Worm (Caenorhabditis elegans) whole organism, L2 larva: ENCODE measurements around the gene F54H12.10.

ENCODE experiments used
- F13H6.1 ChIP-seq: sonication (generic microtip); optimal IDR thresholded peaks from 2 replicates; lab custom pipeline; 2016; ENCODE audit warnings: missing genetic modification characterization, missing compliant biosample characterization
- Y55F3AM.14 ChIP-seq: fragments of 200-800 bp; sonication (Bioruptor generic); optimal IDR thresholded peaks from 2 replicates; lab custom pipeline; 2018; ENCODE audit warnings: mild to moderate bottlenecking, missing genetic modification characterization, missing compliant biosample characterization
- ZK546.5 ChIP-seq: sonication (generic microtip); optimal IDR thresholded peaks from 2 replicates; lab custom pipeline; 2017; ENCODE audit warnings: missing biosample characterization, missing genetic modification characterization
- alr-1 ChIP-seq: fragments of 150-350 bp; optimal IDR thresholded peaks from 2 replicates; lab custom pipeline; 2014; ENCODE audit warnings: missing biosample characterization, missing genetic modification characterization
- ama-1 ChIP-seq: fragments of 150-350 bp; optimal IDR thresholded peaks from 2 replicates; lab custom pipeline; 2018; ENCODE audit warnings: inconsistent platforms
- blmp-1 ChIP-seq: sonication (generic microtip); optimal IDR thresholded peaks from 2 replicates; lab custom pipeline; 2017; ENCODE audit warnings: missing genetic modification characterization, mild to moderate bottlenecking, missing compliant biosample characterization, antibody characterized with exemption, moderate library complexity; ENCODE audit not compliant: insufficient read depth
- ceh-16 ChIP-seq: fragments of 150-350 bp; optimal IDR thresholded peaks from 2 replicates; lab custom pipeline; 2014; ENCODE audit warnings: missing biosample characterization, missing genetic modification characterization
- ceh-82 ChIP-seq: fragments of 150-350 bp; optimal IDR thresholded peaks from 2 replicates; lab custom pipeline; 2014; ENCODE audit warnings: missing biosample characterization, missing genetic modification characterization
- crh-2 ChIP-seq: sonication (generic microtip); optimal IDR thresholded peaks from 2 replicates; lab custom pipeline; 2017; ENCODE audit warnings: missing biosample characterization, missing genetic modification characterization
- dmd-4 ChIP-seq: sonication (generic microtip); optimal IDR thresholded peaks from 2 replicates; lab custom pipeline; 2017; ENCODE audit warnings: missing biosample characterization, missing genetic modification characterization
- egl-27 ChIP-seq: sonication (generic microtip); optimal IDR thresholded peaks from 3 replicates; lab custom pipeline; 2017; ENCODE audit warnings: missing biosample characterization, missing genetic modification reagents, missing genetic modification characterization
- elt-1 ChIP-seq: fragments of 150-350 bp; optimal IDR thresholded peaks from 2 replicates; lab custom pipeline; 2014; ENCODE audit warnings: missing biosample characterization, missing genetic modification characterization
- elt-3 ChIP-seq: sonication (generic microtip); optimal IDR thresholded peaks from 2 replicates; lab custom pipeline; 2017; ENCODE audit warnings: missing biosample characterization, missing genetic modification characterization
- fos-1 ChIP-seq: fragments of 150-350 bp; optimal IDR thresholded peaks from 2 replicates; lab custom pipeline; 2014; ENCODE audit warnings: missing biosample characterization, missing genetic modification characterization
- lin-39 ChIP-seq: fragments of 150-350 bp; optimal IDR thresholded peaks from 2 replicates; lab custom pipeline; 2014; ENCODE audit warnings: missing biosample characterization, missing genetic modification reagents, missing genetic modification characterization
- lsy-2 ChIP-seq, 2 experiments: fragments of 150-350 bp in 1 of 2; sonication (generic microtip) in 1 of 2; optimal IDR thresholded peaks; 2 replicates each; lab custom pipeline; 2014 to 2017; ENCODE audit warnings: missing biosample characterization in 2 of 2, missing genetic modification characterization in 2 of 2
- mab-5 ChIP-seq: fragments of 150-350 bp; optimal IDR thresholded peaks from 2 replicates; lab custom pipeline; 2014; ENCODE audit warnings: missing biosample characterization, missing genetic modification characterization
- mdl-1 ChIP-seq, 2 experiments: fragments of 150-350 bp in 1 of 2; sonication (generic microtip) in 1 of 2; optimal IDR thresholded peaks; 2 replicates each; lab custom pipeline; 2017; ENCODE audit warnings: missing biosample characterization in 2 of 2, missing genetic modification characterization in 2 of 2
- nhr-11 ChIP-seq: fragments of 150-350 bp; optimal IDR thresholded peaks from 2 replicates; lab custom pipeline; 2014; ENCODE audit warnings: missing biosample characterization, missing genetic modification characterization
- nhr-12 ChIP-seq: fragments of 150-350 bp; optimal IDR thresholded peaks from 2 replicates; lab custom pipeline; 2014; ENCODE audit warnings: missing biosample characterization, missing genetic modification characterization
- nhr-129 ChIP-seq: fragments of 150-350 bp; optimal IDR thresholded peaks from 2 replicates; lab custom pipeline; 2014; ENCODE audit warnings: missing biosample characterization, missing genetic modification characterization
- nhr-21 ChIP-seq: fragments of 150-350 bp; optimal IDR thresholded peaks from 2 replicates; lab custom pipeline; 2014; ENCODE audit warnings: missing biosample characterization, missing genetic modification characterization
- nhr-23 ChIP-seq: fragments of 150-350 bp; optimal IDR thresholded peaks from 2 replicates; lab custom pipeline; 2014; ENCODE audit warnings: missing biosample characterization, missing genetic modification reagents, missing genetic modification characterization
- nhr-237 ChIP-seq: fragments of 150-350 bp; optimal IDR thresholded peaks from 2 replicates; lab custom pipeline; 2014; ENCODE audit warnings: missing biosample characterization, missing genetic modification characterization
- nhr-6 ChIP-seq: fragments of 150-350 bp; optimal IDR thresholded peaks from 2 replicates; lab custom pipeline; 2014; ENCODE audit warnings: missing biosample characterization, missing genetic modification characterization
- nhr-77 ChIP-seq: fragments of 150-350 bp; optimal IDR thresholded peaks from 2 replicates; lab custom pipeline; 2014; ENCODE audit warnings: missing biosample characterization, missing genetic modification characterization
- peb-1 ChIP-seq: fragments of 150-350 bp; optimal IDR thresholded peaks from 2 replicates; lab custom pipeline; 2014; ENCODE audit warnings: missing biosample characterization, missing genetic modification characterization
- sem-4 ChIP-seq: fragments of 150-350 bp; optimal IDR thresholded peaks from 2 replicates; lab custom pipeline; 2014; ENCODE audit warnings: missing biosample characterization, missing genetic modification reagents, missing genetic modification characterization
- skn-1 ChIP-seq: sonication (generic microtip); optimal IDR thresholded peaks from 2 replicates; lab custom pipeline; 2017; ENCODE audit warnings: missing biosample characterization, missing genetic modification characterization
- sma-3 ChIP-seq: sonication (generic microtip); optimal IDR thresholded peaks from 2 replicates; lab custom pipeline; 2016; ENCODE audit warnings: missing genetic modification reagents, missing genetic modification characterization, missing compliant biosample characterization
- sma-9 ChIP-seq, 2 experiments: fragments of 150-350 bp in 1 of 2; sonication (generic microtip) in 1 of 2; optimal IDR thresholded peaks; 2 replicates each; lab custom pipeline; 2014 to 2016; ENCODE audit warnings: missing genetic modification characterization in 2 of 2, mild to moderate bottlenecking in 1 of 2, missing biosample characterization in 1 of 2, missing compliant biosample characterization in 1 of 2, missing genetic modification reagents in 1 of 2, moderate library complexity in 1 of 2
- snpc-4 ChIP-seq: fragments of 150-350 bp; optimal IDR thresholded peaks from 2 replicates; lab custom pipeline; 2014; ENCODE audit warnings: missing biosample characterization, missing genetic modification characterization
- unc-39 ChIP-seq: fragments of 150-350 bp; optimal IDR thresholded peaks from 2 replicates; lab custom pipeline; 2014; ENCODE audit warnings: missing biosample characterization, missing genetic modification characterization
- unc-62 ChIP-seq: fragments of 150-350 bp; optimal IDR thresholded peaks from 2 replicates; lab custom pipeline; 2014; ENCODE audit warnings: missing biosample characterization, missing genetic modification reagents, missing genetic modification characterization
- zag-1 ChIP-seq: fragments of 150-350 bp; optimal IDR thresholded peaks from 2 replicates; lab custom pipeline; 2014; ENCODE audit warnings: missing biosample characterization, missing genetic modification characterization
- ztf-1 ChIP-seq: fragments of 200-800 bp; sonication (Bioruptor generic); conservative IDR thresholded peaks from 2 replicates; pipeline ENCODE4 v1.3.6; 2022; ENCODE audit warnings: missing genetic modification characterization, missing compliant biosample characterization
- ztf-11 ChIP-seq: sonication (generic microtip); optimal IDR thresholded peaks from 2 replicates; lab custom pipeline; 2017; ENCODE audit warnings: missing biosample characterization, missing genetic modification characterization

Gene F54H12.10

ce11 chrIII:7922207-7922606 lies 36.6 kb downstream of the F54H12.10 start, which contains the start of gene C29E4.17:
TSS of gene C29E4.17 (plus strand) at chrIII:7922507.
- TF ChIP-seq skn-1 (tag; lab: Kevin White, UChicago) (no peak), nhr-11 (tag; lab: Kevin White, UChicago) (no peak), elt-3 (tag; lab: Kevin White, UChicago) (no peak), snpc-4 (tag; lab: Kevin White, UChicago) (no peak), ZK546.5 (no peak), Y55F3AM.14 (no peak), ceh-82 (no peak), ztf-11 (tag; lab: Kevin White, UChicago) (no peak), nhr-237 (tag; lab: Kevin White, UChicago) (no peak), elt-1 (tag; lab: Kevin White, UChicago) (no peak), nhr-77 (tag; lab: Kevin White, UChicago) (no peak), dmd-4 (tag; lab: Kevin White, UChicago) (no peak), mdl-1 (tag; optimal IDR thresholded peaks at IDR 0.05; lab: Kevin White, UChicago) (no peak), alr-1 (tag; lab: Kevin White, UChicago) (no peak), lsy-2 (tag; optimal IDR thresholded peaks at IDR 0.05; lab: Kevin White, UChicago) (no peak), blmp-1 (tag; lab: Kevin White, UChicago) (no peak), peb-1 (tag; lab: Kevin White, UChicago) (no peak)

ce11 chrIII:7919823-7920222 lies 38.9 kb downstream of the F54H12.10 start, which contains the start of gene C29E4.14:
TSS of gene C29E4.14 (plus strand) at chrIII:7920123.
- TF ChIP-seq crh-2 (no peak), elt-3 (tag; lab: Kevin White, UChicago) (no peak), ztf-11 (tag; lab: Kevin White, UChicago) (no peak), nhr-129 (tag; lab: Kevin White, UChicago) (no peak), unc-39 (tag; lab: Kevin White, UChicago) (no peak), nhr-6 (tag; lab: Kevin White, UChicago) (no peak), sma-9 (GFP tag; optimal IDR thresholded peaks at IDR 0.05; lab: Kevin White, UChicago) (no peak), sma-9 (tag; optimal IDR thresholded peaks at IDR 0.05; lab: Kevin White, UChicago) (no peak), unc-62 (no peak), ceh-16 (tag; lab: Kevin White, UChicago) (no peak), ztf-1 (GFP tag; lab: Robert Waterston, UW) (no peak), egl-27 (tag; lab: Kevin White, UChicago) (no peak), dmd-4 (tag; lab: Kevin White, UChicago) (no peak), nhr-23 (no peak), ama-1 (no peak), ceh-82 (no peak), mab-5 (tag; lab: Kevin White, UChicago) (no peak), lin-39 (tag; lab: Kevin White, UChicago) (no peak), zag-1 (tag; lab: Kevin White, UChicago) (no peak)

ce11 chrIII:7917667-7918066 lies 41.1 kb downstream of the F54H12.10 start, which contains the start of gene gly-3:
TSS of gene gly-3 (minus strand) at chrIII:7917767.
- TF ChIP-seq fos-1 (tag; lab: Kevin White, UChicago) (no peak), nhr-6 (tag; lab: Kevin White, UChicago) (no peak), Y55F3AM.14 (no peak), elt-3 (tag; lab: Kevin White, UChicago) (no peak), ceh-16 (tag; lab: Kevin White, UChicago) (no peak), ZK546.5 (no peak), nhr-23 (no peak), ztf-1 (GFP tag; lab: Robert Waterston, UW) (no peak), zag-1 (tag; lab: Kevin White, UChicago) (no peak), nhr-237 (tag; lab: Kevin White, UChicago) (no peak), sem-4 (tag; lab: Kevin White, UChicago) (no peak), unc-62 (no peak), sma-3 (GFP tag; lab: Kevin White, UChicago) (no peak), lsy-2 (tag; optimal IDR thresholded peaks at IDR 0.05; lab: Kevin White, UChicago) (no peak), lin-39 (tag; lab: Kevin White, UChicago) (no peak)
- TF ChIP-seq, all 48 proteins: peak for 0

- TF ChIP-seq nhr-21 (no peak), snpc-4 (tag; lab: Kevin White, UChicago) (no peak), nhr-23 (no peak), nhr-12 (tag; lab: Kevin White, UChicago) (no peak), dmd-4 (tag; lab: Kevin White, UChicago) (no peak), zag-1 (tag; lab: Kevin White, UChicago) (no peak), elt-3 (tag; lab: Kevin White, UChicago) (no peak), F13H6.1 (tag; lab: Kevin White, UChicago) (no peak), Y55F3AM.14 (no peak)
Measured at ce11 chrIII:7913488-7913887, 45.3 kb downstream of the F54H12.10 start, which contains the start of gene ZK688.12. TSS of gene ZK688.12 (minus strand) at chrIII:7913588.
